Fruit fly (Drosophila melanogaster) whole organism, pupa: ENCODE data around the gene CG32590.

Source experiments
- CG10348 ChIP-seq: fragments of 200-800 bp; sonication (Bioruptor generic); IDR thresholded peaks from 2 replicates; pipeline ENCODE4 v1.3.6; 2022; ENCODE audit warnings: missing biosample characterization, missing genetic modification characterization
- CG12605 ChIP-seq: fragments of 200-800 bp; sonication (Bioruptor generic); IDR thresholded peaks from 2 replicates; pipeline ENCODE4 v1.3.6; 2022; ENCODE audit warnings: missing biosample characterization, missing genetic modification characterization
- CG13204 ChIP-seq: fragments of 200-800 bp; sonication (Bioruptor generic); optimal IDR thresholded peaks from 2 replicates; lab custom pipeline; 2018; ENCODE audit warnings: missing biosample characterization, mild to moderate bottlenecking, missing genetic modification characterization, moderate library complexity
- CG14655 ChIP-seq: fragments of 200-800 bp; sonication (Bioruptor generic); optimal IDR thresholded peaks from 3 replicates; lab custom pipeline; 2017; ENCODE audit warnings: mild to moderate bottlenecking, missing biosample characterization, missing genetic modification reagents, missing genetic modification characterization
- CG15710 ChIP-seq: fragments of 200-800 bp; sonication (Bioruptor generic); optimal IDR thresholded peaks from 2 replicates; lab custom pipeline; 2018; ENCODE audit warnings: missing biosample characterization, mild to moderate bottlenecking, missing genetic modification characterization, moderate library complexity
- CG17806 ChIP-seq: fragments of 200-800 bp; sonication (Bioruptor generic); optimal IDR thresholded peaks from 2 replicates; lab custom pipeline; 2018; ENCODE audit warnings: missing biosample characterization, mild to moderate bottlenecking, missing genetic modification characterization, moderate library complexity
- CG32121 ChIP-seq: fragments of 200-800 bp; sonication (Bioruptor generic); IDR thresholded peaks from 2 replicates; pipeline ENCODE4 v1.3.6; 2022; ENCODE audit warnings: missing biosample characterization, missing genetic modification characterization
- CG34367 ChIP-seq: fragments of 200-800 bp; sonication (Bioruptor generic); optimal IDR thresholded peaks from 2 replicates; lab custom pipeline; 2018; ENCODE audit warnings: missing biosample characterization, mild to moderate bottlenecking, missing genetic modification characterization
- CG4496 ChIP-seq: fragments of 200-800 bp; sonication (Bioruptor generic); IDR thresholded peaks from 3 replicates; pipeline ENCODE4 v1.3.6; 2022; ENCODE audit warnings: missing biosample characterization, missing genetic modification characterization
- CG8159 ChIP-seq: fragments of 200-800 bp; sonication (Bioruptor generic); optimal IDR thresholded peaks from 3 replicates; lab custom pipeline; 2018; ENCODE audit warnings: missing biosample characterization, mild to moderate bottlenecking, missing genetic modification characterization, moderate library complexity
- CG8301 ChIP-seq: fragments of 200-800 bp; sonication (Bioruptor generic); optimal IDR thresholded peaks from 2 replicates; lab custom pipeline; 2018; ENCODE audit warnings: missing biosample characterization, mild to moderate bottlenecking, missing genetic modification characterization
- CG9948 ChIP-seq: fragments of 200-800 bp; sonication (Bioruptor generic); optimal IDR thresholded peaks from 2 replicates; lab custom pipeline; 2018; ENCODE audit warnings: missing biosample characterization, mild to moderate bottlenecking, missing genetic modification characterization, moderate library complexity
- D1 ChIP-seq: fragments of 200-800 bp; sonication (Bioruptor generic); optimal IDR thresholded peaks from 2 replicates; lab custom pipeline; 2018; ENCODE audit warnings: missing biosample characterization, mild to moderate bottlenecking, missing genetic modification characterization, moderate library complexity
- EcR ChIP-seq: fragments of 200-800 bp; sonication (Bioruptor generic); optimal IDR thresholded peaks from 3 replicates; lab custom pipeline; 2019; ENCODE audit warnings: missing biosample characterization, missing genetic modification characterization, mild to moderate bottlenecking, moderate library complexity, missing genetic modification reagents
- Ets98B ChIP-seq: fragments of 200-800 bp; sonication (Bioruptor generic); IDR thresholded peaks from 2 replicates; pipeline ENCODE4 v1.3.6; 2022; ENCODE audit warnings: missing biosample characterization, missing genetic modification characterization
- Pif1A ChIP-seq: fragments of 200-800 bp; sonication (Bioruptor generic); optimal IDR thresholded peaks from 3 replicates; lab custom pipeline; 2016; ENCODE audit warnings: missing biosample characterization, missing genetic modification characterization
- Pif1B ChIP-seq: fragments of 200-800 bp; sonication (Bioruptor generic); optimal IDR thresholded peaks from 3 replicates; lab custom pipeline; 2016; ENCODE audit warnings: missing biosample characterization, missing genetic modification characterization
- Snoo ChIP-seq: fragments of 200-800 bp; sonication (Bioruptor generic); optimal IDR thresholded peaks from 3 replicates; lab custom pipeline; 2017; ENCODE audit warnings: missing biosample characterization, mild to moderate bottlenecking, missing genetic modification characterization, inconsistent platforms
- fd96Ca ChIP-seq: fragments of 200-800 bp; sonication (Bioruptor generic); IDR thresholded peaks from 3 replicates; pipeline ENCODE4 v1.3.6; 2022; ENCODE audit warnings: missing biosample characterization, missing genetic modification characterization
- gl ChIP-seq: fragments of 200-800 bp; sonication (Bioruptor generic); optimal IDR thresholded peaks from 2 replicates; lab custom pipeline; 2018; ENCODE audit warnings: missing biosample characterization, mild to moderate bottlenecking, missing genetic modification characterization
- rn ChIP-seq: fragments of 200-800 bp; sonication (Bioruptor generic); IDR thresholded peaks from 2 replicates; pipeline ENCODE4 v1.3.6; 2022; ENCODE audit warnings: missing biosample characterization, missing genetic modification characterization

The CG32590 gene

DNA sequence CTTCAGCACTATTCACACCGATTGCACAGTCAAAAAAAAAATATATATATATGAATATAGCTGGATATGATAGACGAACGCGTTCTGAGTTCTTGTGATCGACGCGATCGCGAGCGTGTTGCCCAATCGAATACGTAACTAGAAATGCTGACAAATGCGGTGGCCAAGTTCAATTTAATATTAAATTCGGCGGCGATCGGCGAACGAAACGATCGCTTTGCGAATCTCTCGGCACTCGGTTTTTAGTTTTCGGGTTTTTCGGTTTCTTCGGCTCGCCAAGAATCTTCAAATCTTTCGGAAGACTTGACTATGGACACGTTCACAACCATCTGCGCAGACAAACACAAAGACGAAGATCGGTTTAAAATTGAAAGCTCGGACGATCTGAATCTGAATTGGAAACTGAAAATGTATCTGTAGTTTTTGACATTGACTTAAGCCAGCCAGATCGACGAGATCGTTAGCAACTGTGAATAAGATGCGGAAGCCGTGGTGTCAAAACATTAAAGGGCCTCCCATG, 14.3 kb upstream of the CG32590 start, which contains the start of gene CG9521:
TSS of gene CG9521 (minus strand) at position 117 of the 520 bp plus-strand sequence.
- TF ChIP-seq CG17806, result no peak

- TF ChIP-seq CG12605 (no peak), EcR (GFP tag; lab: Kevin White, UChicago) (no peak), gl (tag; lab: Kevin White, UChicago) (no peak), CG14655 (GFP tag; lab: Kevin White, UChicago) (no peak), CG13204 (GFP tag; lab: Kevin White, UChicago) (no peak), CG32121 (no peak), Pif1B (GFP tag; lab: Kevin White, UChicago) (no peak), CG34367 (tag; lab: Kevin White, UChicago) (no peak), rn (GFP tag; lab: Robert Waterston, UW) (no peak), CG17806 (no peak), CG4496 (GFP tag; lab: Robert Waterston, UW) (no peak), D1 (no peak), Pif1A (GFP tag; lab: Kevin White, UChicago) (no peak), fd96Ca (GFP tag; lab: Robert Waterston, UW) (no peak), Snoo (tag; lab: Kevin White, UChicago) (no peak), Ets98B (GFP tag; lab: Robert Waterston, UW) (no peak)
- TF ChIP-seq, all 21 proteins: peak for 0
These were observed 11.2 kb upstream of the CG32590 start for dm6 chrX:14850069-14850468.

dm6 chrX:14848755-14849354, 9.9 kb upstream of the CG32590 start, which contains the start of gene CG9522:
Gene CG9522 (minus strand): TSS chrX:14848808.
- peak; percentile 86 for TF ChIP-seq CG12605
- peak; percentile 57 for TF ChIP-seq Snoo (tag; lab: Kevin White, UChicago)
- TF ChIP-seq EcR (GFP tag; lab: Kevin White, UChicago), result peak; percentile 77
- peak; percentile 90 for TF ChIP-seq Ets98B (GFP tag; lab: Robert Waterston, UW)
- peak; percentile 73 for TF ChIP-seq CG13204 (GFP tag; lab: Kevin White, UChicago)
- TF ChIP-seq Pif1A (GFP tag; lab: Kevin White, UChicago), result peak; percentile 88
- peak; percentile 80 for TF ChIP-seq CG34367 (tag; lab: Kevin White, UChicago)
- TF ChIP-seq D1, result peak; percentile 38
- peak; percentile 84 for TF ChIP-seq CG15710
- TF ChIP-seq fd96Ca (GFP tag; lab: Robert Waterston, UW), result peak; percentile 64
- TF ChIP-seq gl (tag; lab: Kevin White, UChicago), result peak; percentile 67
- TF ChIP-seq CG17806, result peak; percentile 82
- peak; percentile 84 for TF ChIP-seq CG9948 (tag; lab: Kevin White, UChicago)
- TF ChIP-seq CG14655 (GFP tag; lab: Kevin White, UChicago), result peak; percentile 93
- peak; percentile 88 for TF ChIP-seq Pif1B (GFP tag; lab: Kevin White, UChicago)
- TF ChIP-seq CG32121, result peak; percentile 72
- TF ChIP-seq rn (GFP tag; lab: Robert Waterston, UW), result no peak
- TF ChIP-seq CG8301 (tag; lab: Kevin White, UChicago), result peak; percentile 91
- TF ChIP-seq CG4496 (GFP tag; lab: Robert Waterston, UW), result peak; percentile 90
- no peak for TF ChIP-seq CG10348 (GFP tag; lab: Robert Waterston, UW)
- peak; percentile 83 for TF ChIP-seq CG8159

DNA sequence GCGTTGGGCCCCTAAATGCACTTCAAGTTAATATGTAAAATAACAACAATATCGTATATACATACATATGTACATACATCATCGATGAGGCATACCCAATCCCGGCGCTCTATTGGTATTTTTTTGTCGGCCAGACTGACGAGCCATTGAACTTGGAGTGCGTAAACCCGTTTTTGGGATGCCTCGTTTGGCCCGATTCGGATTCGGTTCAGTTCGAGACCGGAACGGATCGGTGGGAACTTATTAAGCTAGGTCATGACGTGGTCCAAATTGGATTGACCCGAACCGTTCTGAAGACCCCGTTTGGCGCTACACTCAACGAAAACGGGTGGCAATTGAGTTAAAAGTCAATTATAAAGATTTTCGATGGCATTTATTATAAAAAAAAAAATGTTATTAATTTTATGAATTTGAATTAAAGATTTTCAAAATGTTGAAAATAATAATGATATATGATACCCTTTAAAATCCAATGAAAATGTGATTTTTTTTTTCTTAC, 7.3 kb upstream of the CG32590 start:
- TF ChIP-seq CG17806, result no peak
- peak; percentile 90 for TF ChIP-seq EcR (GFP tag; lab: Kevin White, UChicago)
- peak; percentile 23 for TF ChIP-seq Snoo (tag; lab: Kevin White, UChicago)
- TF ChIP-seq CG13204 (GFP tag; lab: Kevin White, UChicago), result no peak
- TF ChIP-seq CG14655 (GFP tag; lab: Kevin White, UChicago), result peak; percentile 15

DNA sequence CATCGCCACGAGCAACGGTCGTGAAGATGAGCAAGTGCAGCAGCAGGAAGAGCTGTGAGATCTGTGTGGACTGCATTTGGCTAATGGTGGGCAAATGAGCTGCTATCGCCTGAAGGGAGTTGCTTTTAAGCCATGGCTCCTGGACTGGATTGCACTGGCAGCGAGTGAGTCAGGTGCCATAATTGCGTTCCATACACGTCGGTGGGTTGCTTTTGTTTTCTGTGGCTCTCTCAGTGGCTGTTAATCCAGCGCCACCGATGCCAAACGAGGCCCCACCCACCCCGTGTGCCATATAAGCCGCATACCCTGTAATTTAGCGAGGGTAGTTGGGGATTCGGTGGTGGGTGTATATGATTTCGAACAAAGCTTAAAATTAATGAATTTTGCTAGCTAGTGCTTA, 5.8 kb upstream of the CG32590 start, which contains the start of gene CG12539:
TSS of gene CG12539 (minus strand) at position 101 of the 400 bp plus-strand sequence.
- TF ChIP-seq CG4496 (GFP tag; lab: Robert Waterston, UW), result no peak
- no peak for TF ChIP-seq CG34367 (tag; lab: Kevin White, UChicago)
- no peak for TF ChIP-seq CG14655 (GFP tag; lab: Kevin White, UChicago)
- TF ChIP-seq D1, result no peak
- TF ChIP-seq CG8159, result no peak
- no peak for TF ChIP-seq Pif1B (GFP tag; lab: Kevin White, UChicago)
- no peak for TF ChIP-seq CG17806

dm6 chrX:14841893-14842505, 3.1 kb upstream of the CG32590 start:
- TF ChIP-seq EcR (GFP tag; lab: Kevin White, UChicago) (peak; percentile 72), rn (GFP tag; lab: Robert Waterston, UW) (no peak)
